Fruit fly (Drosophila melanogaster): ENCODE results near the gene Jon25Biii.
A peak's percentile ranks its signal among the peaks of the same experiment; 100 is the strongest.

Jon25Biii gene

dm6 chr2L:4945300-4945699, 5.3 kb downstream of the Jon25Biii start, which contains the start of the genes mRpL24 and betaggt-I (continued):
- TF ChIP-seq CG16863 (GFP tag; optimal IDR thresholded peaks at IDR 0.05) (peak; percentile 80), CG17385 (GFP tag; optimal IDR thresholded peaks at IDR 0.05) (peak; percentile 99), CG32772 (GFP tag; IDR thresholded peaks at IDR 0.05) (peak; percentile 96), CG12299 (tag; optimal IDR thresholded peaks at IDR 0.05) (peak; percentile 96), Gug (GFP tag; IDR thresholded peaks at IDR 0.05) (peak; percentile 89), peb (GFP tag; IDR thresholded peaks at IDR 0.05) (peak; percentile 89), pum (GFP tag; optimal IDR thresholded peaks at IDR 0.05) (peak; percentile 80), CG3163 (GFP tag; optimal IDR thresholded peaks at IDR 0.05) (peak; percentile 36), CG14710 (tag; optimal IDR thresholded peaks at IDR 0.05) (peak; percentile 96), aop (GFP tag; IDR thresholded peaks at IDR 0.05) (peak; percentile 87), Med (GFP tag) (peak; percentile 92), ttk (GFP tag; IDR thresholded peaks at IDR 0.05) (peak; percentile 98), Jarid2 (GFP tag; optimal IDR thresholded peaks at IDR 0.05) (peak; percentile 75), mam (GFP tag; optimal IDR thresholded peaks at IDR 0.05) (peak; percentile 83), CG6254 (GFP tag; optimal IDR thresholded peaks at IDR 0.05) (peak; percentile 86), Blimp-1 (GFP tag; optimal IDR thresholded peaks at IDR 0.05) (peak; percentile 94), B-H2 (GFP tag; optimal IDR thresholded peaks at IDR 0.05) (peak; percentile 96), CG32532 (GFP tag; IDR thresholded peaks at IDR 0.05) (peak; percentile 97), tx (GFP tag; optimal IDR thresholded peaks at IDR 0.05) (peak; percentile 74), nmo (GFP tag; optimal IDR thresholded peaks at IDR 0.05) (peak; percentile 99), Hmx (GFP tag; optimal IDR thresholded peaks at IDR 0.05) (peak; percentile 80), CG2129 (GFP tag; IDR thresholded peaks at IDR 0.05; ENCODE audit: partially characterized antibody) (no peak), chif (GFP tag; optimal IDR thresholded peaks at IDR 0.05) (peak; percentile 82 to 87), gro (GFP tag; optimal IDR thresholded peaks at IDR 0.05) (no peak), seq (GFP tag; IDR thresholded peaks at IDR 0.05) (peak; percentile 95), ftz-f1 (GFP tag; optimal IDR thresholded peaks at IDR 0.05) (peak; percentile 49), CG2202 (tag; optimal IDR thresholded peaks at IDR 0.05) (peak; percentile 89), hb (GFP tag; IDR thresholded peaks at IDR 0.05; ENCODE audit: partially characterized antibody) (no peak), CG11695 (GFP tag; IDR thresholded peaks at IDR 0.05) (peak; percentile 96), slp2 (GFP tag; optimal IDR thresholded peaks at IDR 0.05) (peak; percentile 68), Bdp1 (GFP tag; optimal IDR thresholded peaks at IDR 0.05) (peak; percentile 77), repo (GFP tag; optimal IDR thresholded peaks at IDR 0.05) (peak; percentile 12), CrebB (tag; optimal IDR thresholded peaks at IDR 0.05) (peak; percentile 92), emc (GFP tag; optimal IDR thresholded peaks at IDR 0.05) (peak; percentile 45), Taf1 (GFP tag; IDR thresholded peaks at IDR 0.05) (peak; percentile 85), Lim3 (GFP tag; IDR thresholded peaks at IDR 0.05) (peak; percentile 75; the same call in 1 of the 2 replicates), CG8765 (GFP tag; IDR thresholded peaks at IDR 0.05) (peak; percentile 95), CG7963 (GFP tag; IDR thresholded peaks at IDR 0.05; ENCODE audit: partially characterized antibody) (no peak), CG10462 (GFP tag; optimal IDR thresholded peaks at IDR 0.05) (peak; percentile 91), Xbp1 (GFP tag; optimal IDR thresholded peaks at IDR 0.05) (peak; percentile 97), Hsf (GFP tag; optimal IDR thresholded peaks at IDR 0.05) (peak; percentile 93), Dll (GFP tag; IDR thresholded peaks at IDR 0.05; ENCODE audit: partially characterized antibody) (0 out of 4 replicates have a peak, but pooled peaks have one; percentile 25), Opbp (GFP tag; IDR thresholded peaks at IDR 0.05; ENCODE audit: partially characterized antibody) (no peak), fd3F (GFP tag; optimal IDR thresholded peaks at IDR 0.05) (peak; percentile 96), tll (GFP tag; optimal IDR thresholded peaks at IDR 0.05) (peak in 1 of 2 experiments; percentile 27), ap (GFP tag; IDR thresholded peaks at IDR 0.05) (peak; percentile 96), Eip74EF (GFP tag; optimal IDR thresholded peaks at IDR 0.05) (peak in 1 of 2 experiments; percentile 92), Hr39 (optimal IDR thresholded peaks at IDR 0.05) (no peak), bcd (GFP tag; optimal IDR thresholded peaks at IDR 0.05) (peak; percentile 97), fru (optimal IDR thresholded peaks at IDR 0.05) (no peak), kni (GFP tag; optimal IDR thresholded peaks at IDR 0.05) (no peak)
